Worm (Caenorhabditis elegans): ENCODE data around the gene C08B6.8.

ce11 chrV:10094374-10094773 is 40.1 kb upstream of the C08B6.8 start, which contains the start of gene srd-49:
- TF ChIP-seq fkh-10 (GFP tag; optimal IDR thresholded peaks at IDR 0.05) (no peak), elt-2 (tag; optimal IDR thresholded peaks at IDR 0.05) (no peak), pha-4 (tag; optimal IDR thresholded peaks at IDR 0.05) (no peak), pqm-1 (tag; optimal IDR thresholded peaks at IDR 0.05) (no peak), ceh-30 (tag; optimal IDR thresholded peaks at IDR 0.05) (no peak), K09A11.1 (tag; optimal IDR thresholded peaks at IDR 0.05; ENCODE audit: insufficient read depth) (no peak)
